Worm (Caenorhabditis elegans) whole organism, young adult: ENCODE measurements around the gene gcs-1.

ENCODE experiments used
- C06A6.2 ChIP-seq: fragments of 200-800 bp; sonication (Bioruptor generic); conservative IDR thresholded peaks from 2 replicates; pipeline ENCODE4 v1.3.6; 2022; ENCODE audit warnings: missing genetic modification characterization, missing compliant biosample characterization
- F10E7.11 ChIP-seq: sonication (generic microtip); optimal IDR thresholded peaks from 2 replicates; lab custom pipeline; 2017; ENCODE audit warnings: mild to moderate bottlenecking, missing genetic modification characterization, moderate library complexity, missing compliant biosample characterization
- ceh-79 ChIP-seq: sonication (generic microtip); optimal IDR thresholded peaks from 2 replicates; lab custom pipeline; 2017; ENCODE audit warnings: mild to moderate bottlenecking, missing genetic modification characterization, missing compliant biosample characterization
- egrh-3 ChIP-seq: fragments of 200-800 bp; sonication (Bioruptor generic); IDR thresholded peaks from 2 replicates; pipeline ENCODE4 v1.3.6; 2022; ENCODE audit warnings: missing genetic modification reagents, missing genetic modification characterization, missing compliant biosample characterization
- fkh-3 ChIP-seq: sonication (generic microtip); optimal IDR thresholded peaks from 2 replicates; lab custom pipeline; 2016; ENCODE audit warnings: mild to moderate bottlenecking, missing genetic modification characterization, missing compliant biosample characterization
- him-1 ChIP-seq: sonication (generic microtip); optimal IDR thresholded peaks from 2 replicates; lab custom pipeline; 2016; ENCODE audit warnings: missing genotype, missing genetic modification reagents, missing genetic modification characterization, missing compliant biosample characterization
- pha-4 ChIP-seq: fragments of 150-350 bp; sonication (generic microtip); optimal IDR thresholded peaks from 2 replicates; lab custom pipeline; 2014; ENCODE audit warnings: missing biosample characterization, missing genetic modification reagents, missing genetic modification characterization
- repo-1 ChIP-seq: sonication (generic microtip); optimal IDR thresholded peaks from 2 replicates; lab custom pipeline; 2017; ENCODE audit warnings: mild to moderate bottlenecking, missing genetic modification characterization, missing compliant biosample characterization
- snpc-1.3 ChIP-seq: sonication (generic microtip); optimal IDR thresholded peaks from 2 replicates; lab custom pipeline; 2017; ENCODE audit warnings: missing genetic modification characterization, mild to moderate bottlenecking, missing compliant biosample characterization, antibody characterized with exemption, moderate library complexity, missing genotype, missing genetic modification reagents; ENCODE audit not compliant: insufficient read depth
- snpc-4 ChIP-seq, 5 experiments: fragments of 150-350 bp in 1 of 5; sonication (generic microtip) in 4 of 5; optimal IDR thresholded peaks; 2 replicates each; lab custom pipeline; 2014 to 2018; ENCODE audit warnings: missing genetic modification characterization in 5 of 5, missing biosample characterization in 3 of 5, antibody characterized with exemption in 2 of 5, mild to moderate bottlenecking in 2 of 5, missing compliant biosample characterization in 2 of 5, missing genotype in 2 of 5, moderate library complexity in 2 of 5, missing genetic modification reagents in 1 of 5
- ztf-6 ChIP-seq: fragments of 200-800 bp; sonication (Bioruptor generic); IDR thresholded peaks from 2 replicates; pipeline ENCODE4 v1.3.6; 2022; ENCODE audit warnings: missing genetic modification reagents, missing genetic modification characterization, missing compliant biosample characterization

- no peak for TF ChIP-seq F10E7.11 (tag; lab: Kevin White, UChicago)
- TF ChIP-seq ztf-6 (GFP tag; lab: Robert Waterston, UW), result no peak
- TF ChIP-seq C06A6.2 (GFP tag; lab: Robert Waterston, UW), result no peak
- TF ChIP-seq repo-1 (tag; lab: Kevin White, UChicago), result no peak
- no peak for TF ChIP-seq fkh-3 (tag; lab: Kevin White, UChicago)
- TF ChIP-seq him-1 (tag; lab: Kevin White, UChicago), result no peak
- no peak for TF ChIP-seq pha-4 (tag; lab: Kevin White, UChicago)
- TF ChIP-seq ceh-79 (tag; lab: Kevin White, UChicago), result no peak
- TF ChIP-seq snpc-1.3 (tag; lab: Kevin White, UChicago), result no peak
- TF ChIP-seq snpc-4 (GFP tag; optimal IDR thresholded peaks at IDR 0.05; lab: Kevin White, UChicago), result no peak
- no peak for TF ChIP-seq snpc-4 (tag; optimal IDR thresholded peaks at IDR 0.05; lab: Kevin White, UChicago)
- no peak for TF ChIP-seq egrh-3 (GFP tag; lab: Robert Waterston, UW)
Measured at ce11 chrII:9009976-9010702, 28.0 kb downstream of the gcs-1 start.
